Worm (Caenorhabditis elegans) whole organism, L3 larva: ENCODE results near the gene F31D5.7.

ENCODE experiments used
- ZK546.5 ChIP-seq: sonication (generic microtip); optimal IDR thresholded peaks from 2 replicates; lab custom pipeline; 2017; ENCODE audit warnings: missing biosample characterization, missing genetic modification characterization
- aly-2 ChIP-seq: fragments of 150-350 bp; optimal IDR thresholded peaks from 2 replicates; lab custom pipeline; 2014; ENCODE audit warnings: missing biosample characterization, missing genetic modification characterization
- ama-1 ChIP-seq: fragments of 150-350 bp; optimal IDR thresholded peaks from 2 replicates; lab custom pipeline; 2018
- ceh-16 ChIP-seq: sonication (generic microtip); optimal IDR thresholded peaks from 2 replicates; lab custom pipeline; 2017; ENCODE audit warnings: missing biosample characterization, missing genetic modification characterization
- daf-12 ChIP-seq: fragments of 150-350 bp; optimal IDR thresholded peaks from 2 replicates; lab custom pipeline; 2014; ENCODE audit warnings: missing biosample characterization, missing genetic modification reagents, missing genetic modification characterization
- egl-27 ChIP-seq: sonication (generic microtip); optimal IDR thresholded peaks from 4 replicates; lab custom pipeline; 2017; ENCODE audit warnings: missing biosample characterization, missing genetic modification reagents, missing genetic modification characterization
- egl-5 ChIP-seq: fragments of 150-350 bp; optimal IDR thresholded peaks from 2 replicates; lab custom pipeline; 2017; ENCODE audit warnings: missing biosample characterization, missing genetic modification reagents, missing genetic modification characterization, inconsistent platforms
- elt-2 ChIP-seq: sonication (generic microtip); optimal IDR thresholded peaks from 2 replicates; lab custom pipeline; 2016; ENCODE audit warnings: missing genetic modification reagents, mild to moderate bottlenecking, missing genetic modification characterization, missing compliant biosample characterization
- eor-1 ChIP-seq, 2 experiments: fragments of 150-350 bp; optimal IDR thresholded peaks; 2 replicates each; lab custom pipeline; 2014 to 2018; ENCODE audit warnings: missing biosample characterization in 2 of 2, missing genetic modification characterization in 2 of 2
- fkh-10 ChIP-seq: sonication (generic microtip); optimal IDR thresholded peaks from 2 replicates; lab custom pipeline; 2017; ENCODE audit warnings: missing biosample characterization, missing genetic modification reagents, missing genetic modification characterization
- fkh-2 ChIP-seq: fragments of 150-350 bp; optimal IDR thresholded peaks from 2 replicates; lab custom pipeline; 2014; ENCODE audit warnings: missing biosample characterization, missing genetic modification reagents, missing genetic modification characterization
- fos-1 ChIP-seq: fragments of 150-350 bp; optimal IDR thresholded peaks from 2 replicates; lab custom pipeline; 2014; ENCODE audit warnings: missing biosample characterization, missing genetic modification characterization
- lin-15B ChIP-seq: fragments of 150-350 bp; optimal IDR thresholded peaks from 2 replicates; lab custom pipeline; 2014; ENCODE audit warnings: missing biosample characterization, missing genetic modification characterization
- lin-39 ChIP-seq: fragments of 150-350 bp; optimal IDR thresholded peaks from 2 replicates; lab custom pipeline; 2018; ENCODE audit warnings: missing biosample characterization, missing genetic modification reagents, missing genetic modification characterization
- lsy-12 ChIP-seq: sonication (generic microtip); optimal IDR thresholded peaks from 2 replicates; lab custom pipeline; 2016; ENCODE audit warnings: mild to moderate bottlenecking, missing genetic modification characterization, missing compliant biosample characterization
- mdl-1 ChIP-seq: fragments of 150-350 bp; optimal IDR thresholded peaks from 2 replicates; lab custom pipeline; 2014; ENCODE audit warnings: missing biosample characterization, missing genetic modification characterization
- nfya-1 ChIP-seq: sonication (generic microtip); optimal IDR thresholded peaks from 2 replicates; lab custom pipeline; 2017; ENCODE audit warnings: missing genetic modification characterization, mild to moderate bottlenecking, missing compliant biosample characterization, antibody characterized with exemption, moderate library complexity; ENCODE audit not compliant: insufficient read depth
- nhr-11 ChIP-seq: fragments of 150-350 bp; optimal IDR thresholded peaks from 2 replicates; lab custom pipeline; 2014; ENCODE audit warnings: missing biosample characterization, missing genetic modification characterization
- nhr-23 ChIP-seq: fragments of 150-350 bp; optimal IDR thresholded peaks from 2 replicates; lab custom pipeline; 2014; ENCODE audit warnings: missing biosample characterization, missing genetic modification reagents, missing genetic modification characterization
- nhr-25 ChIP-seq: sonication (generic microtip); optimal IDR thresholded peaks from 2 replicates; lab custom pipeline; 2017; ENCODE audit warnings: missing biosample characterization, missing genetic modification characterization
- nhr-43 ChIP-seq: sonication (generic microtip); optimal IDR thresholded peaks from 2 replicates; lab custom pipeline; 2016; ENCODE audit warnings: mild to moderate bottlenecking, missing genetic modification characterization, missing compliant biosample characterization; ENCODE audit not compliant: poor library complexity, severe bottlenecking
- nhr-67 ChIP-seq: fragments of 150-350 bp; optimal IDR thresholded peaks from 2 replicates; lab custom pipeline; 2014; ENCODE audit warnings: missing biosample characterization, missing genetic modification characterization
- nhr-76 ChIP-seq: fragments of 150-350 bp; sonication (generic microtip); optimal IDR thresholded peaks from 5 replicates; lab custom pipeline; 2014; ENCODE audit warnings: missing biosample characterization, missing genetic modification characterization
- nhr-77 ChIP-seq: fragments of 150-350 bp; optimal IDR thresholded peaks from 2 replicates; lab custom pipeline; 2014; ENCODE audit warnings: missing biosample characterization, missing genetic modification characterization
- pha-4 ChIP-seq: fragments of 150-350 bp; optimal IDR thresholded peaks from 2 replicates; lab custom pipeline; 2014; ENCODE audit warnings: missing biosample characterization, missing genetic modification reagents, missing genetic modification characterization
- pqm-1 ChIP-seq: fragments of 150-350 bp; optimal IDR thresholded peaks from 2 replicates; lab custom pipeline; 2017; ENCODE audit warnings: missing biosample characterization, missing genetic modification characterization, inconsistent platforms
- sea-2 ChIP-seq: fragments of 150-350 bp; sonication (generic microtip); optimal IDR thresholded peaks from 4 replicates; lab custom pipeline; 2014; ENCODE audit warnings: missing biosample characterization, missing genetic modification reagents, missing genetic modification characterization
- skn-1 ChIP-seq: fragments of 150-350 bp; optimal IDR thresholded peaks from 2 replicates; lab custom pipeline; 2014; ENCODE audit warnings: missing biosample characterization, missing genetic modification characterization
- tbx-2 ChIP-seq: sonication (generic microtip); optimal IDR thresholded peaks from 2 replicates; lab custom pipeline; 2016; ENCODE audit warnings: mild to moderate bottlenecking, missing genetic modification characterization, missing compliant biosample characterization
- unc-39 ChIP-seq: sonication (generic microtip); optimal IDR thresholded peaks from 4 replicates; lab custom pipeline; 2017; ENCODE audit warnings: missing biosample characterization, missing genetic modification characterization
- unc-62 ChIP-seq: fragments of 150-350 bp; sonication (generic microtip); optimal IDR thresholded peaks from 4 replicates; lab custom pipeline; 2014; ENCODE audit warnings: missing biosample characterization, missing genetic modification reagents, missing genetic modification characterization
- zag-1 ChIP-seq: fragments of 150-350 bp; optimal IDR thresholded peaks from 2 replicates; lab custom pipeline; 2014; ENCODE audit warnings: missing biosample characterization, missing genetic modification characterization
- ztf-4 ChIP-seq: fragments of 150-350 bp; optimal IDR thresholded peaks from 2 replicates; lab custom pipeline; 2014; ENCODE audit warnings: missing biosample characterization, missing genetic modification characterization

The F31D5.7 gene

ce11 chrII:4178838-4179237 lies 32.4 kb upstream of the F31D5.7 start, which contains the start of gene R03H10.7:
R03H10.7 (minus strand) TSS chrII:4178938.
- no peak for TF ChIP-seq sea-2 (GFP tag; lab: Kevin White, UChicago)

- TF ChIP-seq skn-1 (tag; lab: Kevin White, UChicago), result no peak
- no peak for TF ChIP-seq tbx-2
- peak; percentile 74 for TF ChIP-seq pha-4 (tag; lab: Kevin White, UChicago)
- peak; percentile 51 for TF ChIP-seq egl-5 (tag; lab: Kevin White, UChicago)
- TF ChIP-seq nhr-67 (tag; lab: Kevin White, UChicago), result no peak
Observed at ce11 chrII:4179897-4180296, 31.3 kb upstream of the F31D5.7 start, which contains the start of gene R03H10.1. R03H10.1 (plus strand) TSS chrII:4180248.

DNA sequence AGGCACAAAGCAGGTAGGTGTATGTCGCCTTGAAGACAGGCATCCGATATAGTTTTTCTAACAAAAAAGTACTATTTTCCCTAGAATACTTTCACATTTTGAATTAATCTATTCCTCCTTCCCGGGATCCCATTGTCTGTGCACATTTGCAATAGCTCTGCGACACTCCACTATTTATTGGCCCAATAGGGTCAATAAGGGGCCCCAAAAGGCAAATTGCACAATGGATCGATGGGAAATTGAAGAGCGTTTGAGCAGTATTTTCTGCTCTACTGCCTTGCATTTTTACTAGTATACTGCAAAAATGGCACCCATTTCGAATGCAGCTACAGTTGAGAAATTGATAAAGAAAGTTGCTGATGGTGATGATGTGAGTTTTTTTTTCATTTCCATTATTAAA lies 28.8 kb upstream of the F31D5.7 start, which contains the start of gene R03H10.11:
TSS of gene R03H10.11 (plus strand) at position 301 of the 400 bp plus-strand sequence.
- TF ChIP-seq aly-2 (tag; lab: Kevin White, UChicago) (no peak), unc-39 (tag; lab: Kevin White, UChicago) (no peak), nhr-23 (tag; lab: Kevin White, UChicago) (no peak), lin-15B (tag; lab: Kevin White, UChicago) (no peak), lsy-12 (no peak), unc-62 (GFP tag; lab: Kevin White, UChicago) (no peak), nhr-76 (no peak), mdl-1 (no peak), zag-1 (tag; lab: Kevin White, UChicago) (no peak), pqm-1 (tag; lab: Kevin White, UChicago) (no peak), nhr-11 (tag; lab: Kevin White, UChicago) (no peak), ama-1 (no peak), sea-2 (GFP tag; lab: Kevin White, UChicago) (no peak), lin-39 (tag; lab: Kevin White, UChicago) (no peak)

ce11 chrII:4183979-4184378 lies 27.2 kb upstream of the F31D5.7 start:
- no peak for TF ChIP-seq ceh-16
- no peak for TF ChIP-seq fkh-2 (tag; lab: Kevin White, UChicago)
- no peak for TF ChIP-seq sea-2 (GFP tag; lab: Kevin White, UChicago)
- no peak for TF ChIP-seq fos-1 (tag; lab: Kevin White, UChicago)
- no peak for TF ChIP-seq lsy-12
- TF ChIP-seq pqm-1 (tag; lab: Kevin White, UChicago), result no peak
- TF ChIP-seq eor-1 (tag; optimal IDR thresholded peaks at IDR 0.05; lab: Kevin White, UChicago), result no peak

ce11 chrII:4186364-4186763 lies 24.8 kb upstream of the F31D5.7 start, which contains the start of gene cpna-1:
cpna-1 (plus strand) TSS chrII:4186664.
- TF ChIP-seq nfya-1 (tag; lab: Kevin White, UChicago) (no peak), unc-39 (tag; lab: Kevin White, UChicago) (no peak), egl-27 (tag; lab: Kevin White, UChicago) (no peak), nhr-25 (tag; lab: Kevin White, UChicago) (no peak), nhr-77 (tag; lab: Kevin White, UChicago) (no peak), elt-2 (tag; lab: Kevin White, UChicago) (no peak), egl-5 (tag; lab: Kevin White, UChicago) (no peak), ztf-4 (tag; lab: Kevin White, UChicago) (no peak), aly-2 (tag; lab: Kevin White, UChicago) (no peak), daf-12 (tag; lab: Kevin White, UChicago) (no peak), lin-39 (tag; lab: Kevin White, UChicago) (no peak), eor-1 (tag; optimal IDR thresholded peaks at IDR 0.05; lab: Kevin White, UChicago) (no peak), nhr-43 (tag; lab: Kevin White, UChicago) (no peak), ZK546.5 (tag; lab: Kevin White, UChicago) (no peak), tbx-2 (no peak), ceh-16 (no peak), fkh-10 (GFP tag; lab: Kevin White, UChicago) (no peak)
